Fruit fly (Drosophila melanogaster) S2 (cell line): Measurements from ENCODE around the gene for.

Experiments used
- CG8478 ChIP-seq: fragments of >200 bp; optimal IDR thresholded peaks from 2 replicates; lab custom pipeline; 2018
- CTCF ChIP-seq, 2 experiments: fragments of >200 bp; optimal IDR thresholded peaks; 2 replicates each; lab custom pipeline; 2018

DNA sequence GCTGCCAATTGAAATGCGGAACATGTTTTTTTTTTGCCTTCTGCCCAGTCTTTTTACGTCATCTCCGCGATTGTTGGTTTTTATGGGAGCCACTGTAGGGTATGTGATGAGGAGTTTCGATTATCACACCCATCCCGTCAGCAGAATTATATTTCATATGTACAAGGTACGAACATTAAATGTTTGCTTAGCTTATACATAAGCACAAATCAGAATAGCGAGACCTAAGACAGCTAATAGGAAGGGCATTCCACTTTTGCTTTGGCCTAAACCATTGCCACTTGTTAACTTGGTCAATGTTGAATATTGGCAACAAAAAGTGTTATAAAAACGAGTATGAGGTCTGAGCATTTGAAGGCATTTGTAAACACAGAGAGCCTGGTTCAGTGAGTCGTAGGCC is 46.5 kb upstream of the for start, which contains the start of gene CG2816:
- TF ChIP-seq CG8478 (no peak), CTCF (optimal IDR thresholded peaks at IDR 0.05; lab: Kevin White, UChicago) (no peak)
